Fruit fly (Drosophila melanogaster): ENCODE data around the gene LysX.
A peak's percentile ranks its signal among the peaks of the same experiment; 100 is the strongest.

The LysX gene

DNA sequence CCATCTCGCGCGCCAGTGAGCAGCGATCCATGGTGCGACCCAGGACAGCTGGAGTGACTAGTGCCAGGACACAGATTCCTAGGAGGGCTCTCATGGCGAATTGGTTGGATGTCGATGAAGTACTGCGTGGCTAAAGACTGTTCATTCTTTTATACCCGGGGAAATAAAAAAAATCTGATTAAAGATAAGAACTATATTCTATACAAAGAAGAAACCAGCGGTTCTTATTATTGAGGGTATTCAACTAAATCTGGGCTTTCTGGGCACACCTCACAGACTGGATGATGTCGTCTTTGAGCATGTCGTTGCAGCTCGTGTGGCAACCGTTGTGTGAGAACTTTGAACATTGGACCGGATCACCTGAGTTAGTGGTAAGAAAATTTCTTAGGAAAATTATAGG, at the start of gene LysX:
LysX (minus strand) TSS at position 101 of the 400 bp plus-strand sequence.
- TF ChIP-seq pdm3 (GFP tag; optimal IDR thresholded peaks at IDR 0.05) (no peak), Eip78C (GFP tag) (peak; percentile 0), OdsH (GFP tag; optimal IDR thresholded peaks at IDR 0.05) (no peak), Smox (GFP tag; optimal IDR thresholded peaks at IDR 0.05) (no peak)

DNA sequence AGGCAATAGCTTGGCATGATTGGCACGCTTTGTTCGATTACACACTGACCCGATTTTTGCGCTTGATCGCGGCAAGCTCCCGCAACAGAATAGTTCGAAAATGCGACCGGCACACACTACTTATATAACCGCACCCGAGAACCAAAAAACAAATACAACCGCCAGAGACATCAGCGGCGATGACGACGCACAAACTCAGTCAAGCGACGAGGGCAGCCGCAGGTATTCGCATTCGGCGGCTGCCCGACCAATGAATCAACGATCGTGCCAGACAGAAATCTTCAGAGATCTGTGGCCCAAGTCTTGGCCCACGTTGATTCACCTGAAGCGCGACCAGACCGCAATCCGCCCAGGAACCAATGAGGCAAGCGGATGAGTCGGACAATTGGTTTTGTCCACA, 43.1 kb upstream of the LysX start, which contains the start of gene CG9192:
CG9192 (minus strand) TSS at position 101 of the 400 bp plus-strand sequence.
- TF ChIP-seq CG11902 (GFP tag; optimal IDR thresholded peaks at IDR 0.05) (no peak), Hr39 (GFP tag; optimal IDR thresholded peaks at IDR 0.05) (no peak), Sox14 (GFP tag; optimal IDR thresholded peaks at IDR 0.05) (no peak), eg (GFP tag; IDR thresholded peaks at IDR 0.05) (no peak), Smox (GFP tag; optimal IDR thresholded peaks at IDR 0.05) (no peak), esn (GFP tag; optimal IDR thresholded peaks at IDR 0.05) (no peak), CG8119 (GFP tag; IDR thresholded peaks at IDR 0.05) (no peak), vri (GFP tag; optimal IDR thresholded peaks at IDR 0.05) (no peak), acj6 (GFP tag; optimal IDR thresholded peaks at IDR 0.05) (no peak), Lpt (GFP tag; optimal IDR thresholded peaks at IDR 0.05) (no peak), CG3919 (GFP tag; optimal IDR thresholded peaks at IDR 0.05) (no peak), CG10631 (GFP tag; optimal IDR thresholded peaks at IDR 0.05) (no peak), CG31627 (GFP tag; optimal IDR thresholded peaks at IDR 0.05) (no peak), topi (GFP tag; optimal IDR thresholded peaks at IDR 0.05) (no peak), CG9139 (GFP tag; optimal IDR thresholded peaks at IDR 0.05) (no peak), CG1621 (tag; optimal IDR thresholded peaks at IDR 0.05) (no peak), net (GFP tag; optimal IDR thresholded peaks at IDR 0.05) (no peak)

DNA sequence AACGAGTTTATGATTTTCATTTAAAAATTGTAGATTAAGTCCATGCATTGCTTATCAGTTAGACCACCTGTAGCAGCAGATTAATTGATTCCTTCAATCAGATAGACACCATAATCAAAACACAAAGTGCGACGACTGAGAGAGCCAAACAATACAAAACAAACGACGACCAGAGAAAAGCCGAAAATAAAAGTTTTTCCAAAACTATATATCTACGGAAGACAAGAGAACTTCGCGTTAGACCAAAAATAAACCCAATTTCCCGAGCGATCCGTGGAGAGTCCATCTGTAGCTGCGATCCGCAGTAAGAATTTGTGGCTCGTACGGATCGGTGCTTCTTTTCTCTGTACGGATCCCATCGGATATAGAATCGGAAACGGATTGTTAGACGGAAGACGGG, 40.3 kb upstream of the LysX start, which contains the start of gene galene:
galene (plus strand) TSS at position 301 of the 400 bp plus-strand sequence.
- TF ChIP-seq Eip93F (GFP tag; optimal IDR thresholded peaks at IDR 0.05) = no peak
- TF ChIP-seq CG6792 (GFP tag; optimal IDR thresholded peaks at IDR 0.05) = no peak

DNA sequence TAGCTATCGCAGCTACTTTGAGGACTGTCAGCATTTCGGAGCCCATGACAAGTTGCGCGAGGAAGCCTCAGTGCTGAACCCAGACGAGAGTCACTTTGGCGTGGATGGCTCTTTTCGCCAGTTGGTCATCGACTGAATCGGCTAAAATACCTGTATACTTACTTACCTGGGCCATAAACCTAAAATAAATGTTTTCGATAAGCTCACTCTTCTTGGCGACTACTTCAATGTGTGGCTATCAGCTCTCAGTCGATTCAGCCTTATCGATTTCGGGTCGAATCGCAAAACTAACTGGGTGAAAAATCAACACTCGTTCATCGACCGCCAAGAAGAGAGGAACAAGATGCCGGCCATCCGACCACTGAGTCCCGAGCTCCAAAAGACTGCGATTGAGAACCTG, 38.7 kb upstream of the LysX start, which contains the start of gene CG33966:
CG33966 (plus strand) TSS at position 301 of the 400 bp plus-strand sequence.
- TF ChIP-seq pdm3 (GFP tag; optimal IDR thresholded peaks at IDR 0.05) = no peak
- TF ChIP-seq CG8632 (GFP tag; optimal IDR thresholded peaks at IDR 0.05) = no peak
- TF ChIP-seq OdsH (GFP tag; optimal IDR thresholded peaks at IDR 0.05) = no peak
- no peak for TF ChIP-seq CG11762 (GFP tag; optimal IDR thresholded peaks at IDR 0.05; ENCODE audit: insufficient read depth)
- TF ChIP-seq achi (GFP tag; optimal IDR thresholded peaks at IDR 0.05) = no peak

DNA sequence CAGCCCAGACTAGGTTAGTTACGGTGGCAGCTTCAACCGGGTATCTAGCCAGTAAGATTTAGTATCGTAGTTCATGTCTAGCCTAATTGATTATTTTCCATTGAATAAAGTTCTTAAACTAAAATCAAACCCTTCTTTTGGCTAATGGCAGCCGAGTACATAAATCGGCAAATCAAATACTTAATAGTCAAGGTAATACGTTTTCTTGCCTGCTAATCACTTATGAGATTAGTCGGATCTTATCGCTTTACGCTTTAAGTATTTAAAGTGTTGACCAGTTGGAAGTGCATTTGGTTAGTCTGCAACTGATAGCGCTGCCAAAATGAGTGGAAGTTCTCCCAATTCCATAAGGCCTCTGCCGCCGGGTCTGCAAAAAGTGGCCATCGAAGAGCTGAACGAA, 37.5 kb upstream of the LysX start, which contains the start of gene CG33965:
CG33965 (plus strand) TSS at position 301 of the 400 bp plus-strand sequence.
- TF ChIP-seq svp (GFP tag) = no peak
- no peak for TF ChIP-seq Lpt (GFP tag; optimal IDR thresholded peaks at IDR 0.05)
- TF ChIP-seq achi (GFP tag; optimal IDR thresholded peaks at IDR 0.05) = no peak
- no peak for TF ChIP-seq CG34406 (GFP tag; optimal IDR thresholded peaks at IDR 0.05)
- no peak for TF ChIP-seq CG11902 (GFP tag; optimal IDR thresholded peaks at IDR 0.05)
- no peak for TF ChIP-seq CG6163 (GFP tag; IDR thresholded peaks at IDR 0.05)
- TF ChIP-seq CG10631 (GFP tag; optimal IDR thresholded peaks at IDR 0.05) = no peak
- no peak for TF ChIP-seq CG1621 (tag; optimal IDR thresholded peaks at IDR 0.05)
- TF ChIP-seq CG31627 (GFP tag; optimal IDR thresholded peaks at IDR 0.05) = no peak
- no peak for TF ChIP-seq dac (GFP tag; optimal IDR thresholded peaks at IDR 0.05)
- TF ChIP-seq Ets96B (tag; optimal IDR thresholded peaks at IDR 0.05) = no peak
- TF ChIP-seq CG16779 (tag; optimal IDR thresholded peaks at IDR 0.05) = no peak
- no peak for TF ChIP-seq acj6 (GFP tag; optimal IDR thresholded peaks at IDR 0.05)
- TF ChIP-seq fd85E (GFP tag; optimal IDR thresholded peaks at IDR 0.05) = no peak
- TF ChIP-seq vri (GFP tag; optimal IDR thresholded peaks at IDR 0.05) = no peak
- TF ChIP-seq CG11762 (GFP tag; optimal IDR thresholded peaks at IDR 0.05; ENCODE audit: insufficient read depth) = no peak
- no peak for TF ChIP-seq Eip93F (GFP tag; optimal IDR thresholded peaks at IDR 0.05)

Measured in whole organism, prepupa.